Fruit fly (Drosophila melanogaster) whole organism, wandering third instar larva: ENCODE data around the gene CG17929.

ENCODE experiments used
- CrebA ChIP-seq: fragments of 200-800 bp; sonication (Bioruptor generic); optimal IDR thresholded peaks from 2 replicates; lab custom pipeline; 2016; ENCODE audit warnings: missing biosample characterization, mild to moderate bottlenecking, missing genetic modification characterization, borderline replicate concordance
- HLH106 ChIP-seq: fragments of 200-800 bp; optimal IDR thresholded peaks from 3 replicates; lab custom pipeline; 2019; ENCODE audit warnings: missing biosample characterization, mild to moderate bottlenecking, missing genetic modification characterization, moderate library complexity
- Hr78 ChIP-seq: fragments of >200 bp; optimal IDR thresholded peaks from 2 replicates; lab custom pipeline; 2017; ENCODE audit warnings: missing biosample characterization, missing genetic modification characterization
- Rel ChIP-seq, 2 experiments: fragments of 200-800 bp; sonication (Bioruptor generic) in 1 of 2; optimal IDR thresholded peaks; 2 replicates in 1 of 2; 3 replicates in 1 of 2; lab custom pipeline; 2016 to 2019; ENCODE audit warnings: mild to moderate bottlenecking in 2 of 2, missing biosample characterization in 2 of 2, missing genetic modification characterization in 2 of 2, moderate library complexity in 1 of 2
- ey ChIP-seq: fragments of 200-800 bp; sonication (Bioruptor generic); optimal IDR thresholded peaks from 2 replicates; lab custom pipeline; 2016; ENCODE audit warnings: missing biosample characterization, missing genetic modification characterization
- fru ChIP-seq: fragments of 200-800 bp; sonication (Bioruptor generic); optimal IDR thresholded peaks from 3 replicates; lab custom pipeline; 2016; ENCODE audit warnings: missing biosample characterization, mild to moderate bottlenecking, missing genetic modification characterization
- psq ChIP-seq: fragments of 200-800 bp; sonication (Bioruptor generic); optimal IDR thresholded peaks from 3 replicates; lab custom pipeline; 2017; ENCODE audit warnings: missing biosample characterization, mild to moderate bottlenecking, missing genetic modification characterization, moderate library complexity
- usp ChIP-seq: fragments of >200 bp; optimal IDR thresholded peaks from 2 replicates; lab custom pipeline; 2017; ENCODE audit warnings: missing biosample characterization, missing genetic modification characterization

DNA sequence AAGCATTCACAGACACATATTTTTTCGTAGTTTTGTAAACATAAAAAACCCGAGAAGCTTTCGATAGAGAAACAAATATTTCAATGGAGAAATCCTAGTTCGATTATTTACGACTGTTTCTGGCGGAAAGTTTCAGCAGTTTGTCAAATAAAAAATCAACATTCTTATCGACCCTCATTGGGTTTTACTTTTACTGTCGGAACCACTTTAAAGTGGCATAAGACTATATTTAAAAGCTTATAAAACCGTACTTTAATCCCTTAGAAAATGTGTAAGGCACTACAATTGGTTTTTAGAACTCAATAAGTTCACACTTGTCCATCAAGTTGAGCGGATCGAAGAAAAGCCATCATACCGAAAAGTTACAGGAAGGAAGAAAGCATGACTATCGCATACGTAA, at the start of gene CG17929:
- TF ChIP-seq usp (GFP tag; lab: Kevin White, UChicago) (no peak), CrebA (GFP tag; lab: Kevin White, UChicago) (no peak), psq (GFP tag; lab: Kevin White, UChicago) (no peak), ey (no peak), fru (no peak), Hr78 (GFP tag; lab: Kevin White, UChicago) (no peak), HLH106 (tag; lab: Kevin White, UChicago) (no peak), Rel (GFP tag; optimal IDR thresholded peaks at IDR 0.05; lab: Kevin White, UChicago) (no peak), Rel (tag; optimal IDR thresholded peaks at IDR 0.05; lab: Kevin White, UChicago) (no peak)
